Worm (Caenorhabditis elegans) whole organism, L4/young adult: ENCODE results near the gene C27D6.15.

Experiments
- W03F9.2 ChIP-seq: fragments of 150-350 bp; optimal IDR thresholded peaks from 2 replicates; lab custom pipeline; 2014; ENCODE audit warnings: missing biosample characterization, missing genetic modification characterization
- dao-5 ChIP-seq: sonication (generic microtip); optimal IDR thresholded peaks from 2 replicates; lab custom pipeline; 2016; ENCODE audit warnings: missing genotype, missing genetic modification characterization, moderate library complexity, missing compliant biosample characterization
- him-1 ChIP-seq: sonication (generic microtip); optimal IDR thresholded peaks from 2 replicates; lab custom pipeline; 2016; ENCODE audit warnings: missing genotype, missing genetic modification reagents, missing genetic modification characterization, missing compliant biosample characterization

DNA sequence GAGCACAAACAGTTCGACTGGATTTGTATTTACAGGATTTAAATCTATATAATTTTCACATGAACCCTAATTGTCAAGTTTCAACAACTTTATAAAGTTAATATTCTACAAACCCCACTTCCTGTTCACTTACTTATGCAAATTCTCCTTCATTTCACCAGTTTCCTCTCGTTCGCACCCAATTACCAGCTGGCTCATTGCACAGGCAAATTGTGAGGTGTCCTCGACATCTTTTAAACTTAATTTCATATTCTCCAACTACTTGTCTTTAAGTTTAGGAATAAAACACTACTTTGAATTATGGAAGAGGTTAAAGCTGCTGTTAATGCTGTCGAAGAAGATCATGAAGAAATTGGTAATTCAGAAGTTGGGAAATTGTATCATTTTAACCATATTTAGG is 741 bp downstream of the C27D6.15 start, which contains the start of gene C27D6.1:
- TF ChIP-seq dao-5 (tag; lab: Kevin White, UChicago) (no peak), W03F9.2 (no peak), him-1 (tag; lab: Kevin White, UChicago) (no peak)
